Worm (Caenorhabditis elegans) whole organism, dauer: Measurements from ENCODE around the gene F58B4.3.

Experiments used
- unc-62 ChIP-seq: sonication (generic microtip); optimal IDR thresholded peaks from 2 replicates; lab custom pipeline; 2017; ENCODE audit warnings: missing biosample characterization, missing genetic modification reagents, missing genetic modification characterization

The F58B4.3 gene

ce11 chrV:10938739-10939138 lies 9.1 kb downstream of the F58B4.3 start, which contains the start of gene F17C11.11:
Gene F17C11.11, minus strand, starts transcription at chrV:10938817.
- TF ChIP-seq unc-62: no peak

ce11 chrV:10939990-10940570 lies 10.5 kb downstream of the F58B4.3 start:
- TF ChIP-seq unc-62: no peak

ce11 chrV:10940571-10940991 lies 11.0 kb downstream of the F58B4.3 start:
- TF ChIP-seq unc-62: no peak

ce11 chrV:10941150-10941549 lies 11.5 kb downstream of the F58B4.3 start, which contains the start of gene F17C11.26:
Gene F17C11.26, plus strand, starts transcription at chrV:10941450.
- TF ChIP-seq unc-62: no peak

ce11 chrV:10942161-10942560 lies 12.6 kb downstream of the F58B4.3 start, which contains the start of gene zip-9:
Gene zip-9, plus strand, starts transcription at chrV:10942461.
- TF ChIP-seq unc-62: no peak

ce11 chrV:10944903-10945302 lies 15.3 kb downstream of the F58B4.3 start:
- no peak for TF ChIP-seq unc-62

ce11 chrV:10947210-10947609 lies 17.6 kb downstream of the F58B4.3 start:
- no peak for TF ChIP-seq unc-62

- TF ChIP-seq unc-62: no peak
Observed at ce11 chrV:10947930-10948329, 18.3 kb downstream of the F58B4.3 start, which contains the start of gene F17C11.2. Gene F17C11.2, plus strand, starts transcription at chrV:10948230.

ce11 chrV:10949511-10949910 lies 19.9 kb downstream of the F58B4.3 start, which contains the start of gene col-153:
Gene col-153, plus strand, starts transcription at chrV:10949811.
- no peak for TF ChIP-seq unc-62

- no peak for TF ChIP-seq unc-62
Observed at ce11 chrV:10951655-10952278, 22.2 kb downstream of the F58B4.3 start, which contains the start of gene F17C11.4. Gene F17C11.4, plus strand, starts transcription at chrV:10951860.

ce11 chrV:10953471-10954155 lies 24.0 kb downstream of the F58B4.3 start:
- TF ChIP-seq unc-62: no peak

- TF ChIP-seq unc-62: no peak
Observed at ce11 chrV:10954334-10954733, 24.7 kb downstream of the F58B4.3 start, which contains the start of gene clec-221. Gene clec-221, minus strand, starts transcription at chrV:10954434.

ce11 chrV:10954832-10955231 lies 25.2 kb downstream of the F58B4.3 start, which contains the start of gene F17C11.6:
Gene F17C11.6, plus strand, starts transcription at chrV:10955121.
- TF ChIP-seq unc-62: no peak

ce11 chrV:10955681-10956476 lies 26.3 kb downstream of the F58B4.3 start, which contains the start of gene F17C11.13:
Gene F17C11.13, plus strand, starts transcription at chrV:10955923.
- no peak for TF ChIP-seq unc-62

ce11 chrV:10958322-10958900 lies 28.8 kb downstream of the F58B4.3 start, which contains the start of gene pigt-1:
Gene pigt-1, minus strand, starts transcription at chrV:10958821.
- no peak for TF ChIP-seq unc-62

ce11 chrV:10960544-10960943 lies 30.9 kb downstream of the F58B4.3 start, which contains the start of gene vps-36:
Gene vps-36, minus strand, starts transcription at chrV:10960669.
- TF ChIP-seq unc-62: no peak
